Worm (Caenorhabditis elegans): ENCODE results near the gene npr-15.

DNA sequence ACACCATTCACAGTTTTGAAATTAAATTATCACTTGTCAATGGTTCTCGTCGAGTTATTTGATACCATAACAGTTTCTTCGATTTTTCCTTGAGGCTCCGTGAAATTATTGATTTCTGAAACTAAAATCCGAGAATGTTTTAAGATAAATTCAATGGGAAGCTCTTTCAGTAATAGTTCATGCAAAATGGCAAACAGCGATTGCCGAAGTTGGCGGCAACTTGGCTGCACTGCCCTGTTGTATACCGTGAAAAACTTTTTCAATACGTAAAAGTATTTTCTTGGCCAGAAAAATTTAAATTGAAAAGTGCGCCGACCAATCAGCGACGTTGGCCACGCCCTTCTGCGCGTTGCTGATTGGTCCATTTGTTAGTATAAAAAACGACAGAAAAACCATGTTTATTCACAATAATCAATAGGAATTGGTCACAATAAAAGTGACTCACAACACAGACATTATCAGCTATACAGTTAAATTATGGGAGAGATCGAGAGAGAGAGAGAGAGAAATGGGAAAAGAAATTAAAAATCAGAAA is 11.5 kb downstream of the npr-15 start:
- TF ChIP-seq nfya-1 (tag; optimal IDR thresholded peaks at IDR 0.05; ENCODE audit: borderline replicate concordance, insufficient read depth) (no peak), die-1 (tag; optimal IDR thresholded peaks at IDR 0.05) (no peak), ztf-28 (GFP tag; IDR thresholded peaks at IDR 0.05) (no peak), athp-1 (tag; optimal IDR thresholded peaks at IDR 0.05) (no peak), Y95B8A.8 (GFP tag; IDR thresholded peaks at IDR 0.05) (no peak), let-607 (tag; optimal IDR thresholded peaks at IDR 0.05) (no peak), rec-8 (tag; optimal IDR thresholded peaks at IDR 0.05) (no peak), egl-18 (GFP tag; IDR thresholded peaks at IDR 0.05) (no peak), hlh-26 (GFP tag; conservative IDR thresholded peaks at IDR 0.05) (no peak), pha-4 (tag; optimal IDR thresholded peaks at IDR 0.05) (no peak), ccch-3 (GFP tag; optimal IDR thresholded peaks at IDR 0.05) (no peak)

All from whole organism, young adult.